Worm (Caenorhabditis elegans) whole organism, L1 larva: ENCODE data around the gene acc-4.

ENCODE experiments used
- C34B4.2 ChIP-seq: sonication (generic microtip); optimal IDR thresholded peaks from 2 replicates; lab custom pipeline; 2017; ENCODE audit warnings: mild to moderate bottlenecking, missing genetic modification characterization, missing compliant biosample characterization
- Y116A8C.19 ChIP-seq: sonication (generic microtip); optimal IDR thresholded peaks from 2 replicates; lab custom pipeline; 2016; ENCODE audit warnings: missing compliant biosample characterization, missing genetic modification characterization, borderline replicate concordance
- alr-1 ChIP-seq: fragments of 200-800 bp; sonication (Bioruptor generic); optimal IDR thresholded peaks from 2 replicates; lab custom pipeline; 2018; ENCODE audit warnings: borderline replicate concordance, mild to moderate bottlenecking, missing genetic modification characterization, missing compliant biosample characterization
- ceh-88 ChIP-seq: fragments of 200-800 bp; sonication (Bioruptor generic); IDR thresholded peaks from 2 replicates; pipeline ENCODE4 v1.3.6; 2022; ENCODE audit warnings: missing genetic modification characterization, missing compliant biosample characterization
- efl-1 ChIP-seq, 4 experiments: fragments of 150-350 bp; optimal IDR thresholded peaks in 3 of 4; peaks in 1 of 4; 1 replicate in 1 of 4; 2 replicates in 3 of 4; lab custom pipeline; 2014; ENCODE audit warnings: missing biosample characterization in 2 of 4, missing genetic modification characterization in 2 of 4, missing genetic modification reagents in 2 of 4
- efl-3 ChIP-seq: fragments of 200-800 bp; sonication (Bioruptor generic); optimal IDR thresholded peaks from 2 replicates; lab custom pipeline; 2018; ENCODE audit warnings: mild to moderate bottlenecking, missing genetic modification characterization, missing compliant biosample characterization
- egl-13 ChIP-seq: sonication (generic microtip); optimal IDR thresholded peaks from 2 replicates; lab custom pipeline; 2016; ENCODE audit warnings: missing genotype, missing genetic modification reagents, missing genetic modification characterization, missing compliant biosample characterization
- ets-5 ChIP-seq: fragments of 200-800 bp; sonication (Bioruptor generic); IDR thresholded peaks from 2 replicates; pipeline ENCODE4 v1.3.6; 2022; ENCODE audit warnings: missing genetic modification characterization, missing compliant biosample characterization
- fkh-8 ChIP-seq: sonication (generic microtip); optimal IDR thresholded peaks from 2 replicates; lab custom pipeline; 2016; ENCODE audit warnings: mild to moderate bottlenecking, missing genetic modification characterization, missing compliant biosample characterization
- fos-1 ChIP-seq: fragments of 150-350 bp; optimal IDR thresholded peaks from 2 replicates; lab custom pipeline; 2014; ENCODE audit warnings: missing biosample characterization, missing genetic modification characterization
- hlh-17 ChIP-seq: fragments of 200-800 bp; sonication (Bioruptor generic); optimal IDR thresholded peaks from 2 replicates; lab custom pipeline; 2018; ENCODE audit warnings: missing genetic modification characterization, mild to moderate bottlenecking, missing compliant biosample characterization, moderate library complexity, borderline replicate concordance
- hlh-4 ChIP-seq: sonication (generic microtip); optimal IDR thresholded peaks from 2 replicates; lab custom pipeline; 2016; ENCODE audit warnings: mild to moderate bottlenecking, missing genetic modification characterization, missing compliant biosample characterization
- irx-1 ChIP-seq: sonication (generic microtip); optimal IDR thresholded peaks from 2 replicates; lab custom pipeline; 2016; ENCODE audit warnings: missing genetic modification characterization, missing compliant biosample characterization
- isw-1 ChIP-seq: fragments of 200-800 bp; sonication (Bioruptor generic); IDR thresholded peaks from 2 replicates; pipeline ENCODE4 v1.3.6; 2022; ENCODE audit warnings: missing genetic modification characterization, missing compliant biosample characterization
- jun-1 ChIP-seq: fragments of 150-350 bp; optimal IDR thresholded peaks from 2 replicates; lab custom pipeline; 2014; ENCODE audit warnings: missing biosample characterization, missing genetic modification reagents, missing genetic modification characterization
- lin-13 ChIP-seq: fragments of 150-350 bp; optimal IDR thresholded peaks from 2 replicates; lab custom pipeline; 2014; ENCODE audit warnings: missing biosample characterization, missing genetic modification reagents, missing genetic modification characterization
- lin-14 ChIP-seq: fragments of 200-800 bp; sonication (Bioruptor generic); optimal IDR thresholded peaks from 2 replicates; lab custom pipeline; 2018; ENCODE audit warnings: mild to moderate bottlenecking, missing genetic modification characterization, moderate library complexity, missing compliant biosample characterization
- lin-35 ChIP-seq, 2 experiments: fragments of 150-350 bp; optimal IDR thresholded peaks; 2 replicates each; lab custom pipeline; 2014; ENCODE audit warnings: missing biosample characterization in 2 of 2, missing genetic modification characterization in 2 of 2, missing genetic modification reagents in 2 of 2
- lin-39 ChIP-seq: fragments of 150-350 bp; optimal IDR thresholded peaks from 2 replicates; lab custom pipeline; 2014; ENCODE audit warnings: missing biosample characterization, missing genetic modification reagents, missing genetic modification characterization
- lsy-2 ChIP-seq, 2 experiments: fragments of 150-350 bp; optimal IDR thresholded peaks; 2 replicates each; lab custom pipeline; 2014; ENCODE audit warnings: missing biosample characterization in 2 of 2, missing genetic modification characterization in 2 of 2
- mab-9 ChIP-seq: fragments of 200-800 bp; sonication (Bioruptor generic); IDR thresholded peaks from 2 replicates; pipeline ENCODE4 v1.3.6; 2022; ENCODE audit warnings: missing genetic modification reagents, missing genetic modification characterization, missing compliant biosample characterization
- mdl-1 ChIP-seq, 2 experiments: fragments of 150-350 bp; optimal IDR thresholded peaks; 2 replicates each; lab custom pipeline; 2014 to 2017; ENCODE audit warnings: missing biosample characterization in 2 of 2, missing genetic modification characterization in 2 of 2, inconsistent platforms in 1 of 2
- nhr-11 ChIP-seq: fragments of 150-350 bp; optimal IDR thresholded peaks from 2 replicates; lab custom pipeline; 2014; ENCODE audit warnings: missing biosample characterization, missing genetic modification characterization
- nhr-20 ChIP-seq: sonication (generic microtip); optimal IDR thresholded peaks from 2 replicates; lab custom pipeline; 2016; ENCODE audit warnings: mild to moderate bottlenecking, missing genetic modification characterization, missing compliant biosample characterization
- nhr-77 ChIP-seq: fragments of 150-350 bp; optimal IDR thresholded peaks from 2 replicates; lab custom pipeline; 2014; ENCODE audit warnings: missing biosample characterization, missing genetic modification characterization
- nhr-84 ChIP-seq: sonication (generic microtip); optimal IDR thresholded peaks from 2 replicates; lab custom pipeline; 2017; ENCODE audit warnings: missing biosample characterization, missing genetic modification characterization
- nhr-85 ChIP-seq: sonication (generic microtip); peaks from one replicate; lab custom pipeline; 2016; ENCODE audit warnings: missing genetic modification characterization, inconsistent platforms, missing compliant biosample characterization
- nhr-90 ChIP-seq: sonication (generic microtip); optimal IDR thresholded peaks from 2 replicates; lab custom pipeline; 2016; ENCODE audit warnings: mild to moderate bottlenecking, missing genetic modification characterization, missing compliant biosample characterization; ENCODE audit not compliant: poor library complexity
- pag-3 ChIP-seq: sonication (generic microtip); optimal IDR thresholded peaks from 2 replicates; lab custom pipeline; 2017; ENCODE audit warnings: missing genetic modification characterization, mild to moderate bottlenecking, missing compliant biosample characterization, antibody characterized with exemption, borderline replicate concordance; ENCODE audit not compliant: insufficient read depth
- pax-3 ChIP-seq: fragments of 200-800 bp; sonication (Bioruptor generic); optimal IDR thresholded peaks from 2 replicates; lab custom pipeline; 2018; ENCODE audit warnings: mild to moderate bottlenecking, missing genetic modification characterization, moderate library complexity, missing compliant biosample characterization
- skn-1 ChIP-seq: fragments of 150-350 bp; optimal IDR thresholded peaks from 2 replicates; lab custom pipeline; 2014; ENCODE audit warnings: missing biosample characterization, missing genetic modification characterization
- snu-23 ChIP-seq: sonication (generic microtip); optimal IDR thresholded peaks from 2 replicates; lab custom pipeline; 2016; ENCODE audit warnings: missing genetic modification characterization, missing compliant biosample characterization
- sox-4 ChIP-seq: sonication (generic microtip); optimal IDR thresholded peaks from 2 replicates; lab custom pipeline; 2016; ENCODE audit warnings: missing genetic modification characterization, missing compliant biosample characterization
- swsn-7 ChIP-seq: sonication (generic microtip); optimal IDR thresholded peaks from 2 replicates; lab custom pipeline; 2016; ENCODE audit warnings: missing genetic modification characterization, missing compliant biosample characterization
- tbx-2 ChIP-seq: sonication (generic microtip); optimal IDR thresholded peaks from 2 replicates; lab custom pipeline; 2016; ENCODE audit warnings: missing genetic modification characterization, missing compliant biosample characterization
- tlp-1 ChIP-seq: fragments of 150-350 bp; optimal IDR thresholded peaks from 2 replicates; lab custom pipeline; 2014; ENCODE audit warnings: missing biosample characterization, missing genetic modification characterization
- unc-30 ChIP-seq: sonication (generic microtip); optimal IDR thresholded peaks from 2 replicates; lab custom pipeline; 2017; ENCODE audit warnings: missing biosample characterization, missing genetic modification characterization
- unc-86 ChIP-seq: sonication (generic microtip); optimal IDR thresholded peaks from 2 replicates; lab custom pipeline; 2016; ENCODE audit warnings: missing genetic modification characterization, missing compliant biosample characterization
- vab-15 ChIP-seq: sonication (generic microtip); optimal IDR thresholded peaks from 2 replicates; lab custom pipeline; 2017; ENCODE audit warnings: missing genotype, mild to moderate bottlenecking, missing genetic modification characterization, missing compliant biosample characterization
- xbp-1 ChIP-seq: sonication (generic microtip); optimal IDR thresholded peaks from 2 replicates; lab custom pipeline; 2016; ENCODE audit warnings: missing genetic modification characterization, missing compliant biosample characterization
- zag-1 ChIP-seq: fragments of 150-350 bp; optimal IDR thresholded peaks from 2 replicates; lab custom pipeline; 2014; ENCODE audit warnings: missing biosample characterization, missing genetic modification characterization
- ztf-11 ChIP-seq, 2 experiments: sonication (generic microtip); optimal IDR thresholded peaks; 2 replicates each; lab custom pipeline; 2016 to 2017; ENCODE audit warnings: missing genetic modification characterization in 2 of 2, missing biosample characterization in 1 of 2, missing compliant biosample characterization in 1 of 2
- ztf-4 ChIP-seq: fragments of 150-350 bp; optimal IDR thresholded peaks from 2 replicates; lab custom pipeline; 2014; ENCODE audit warnings: missing biosample characterization, missing genetic modification characterization

Gene acc-4

DNA sequence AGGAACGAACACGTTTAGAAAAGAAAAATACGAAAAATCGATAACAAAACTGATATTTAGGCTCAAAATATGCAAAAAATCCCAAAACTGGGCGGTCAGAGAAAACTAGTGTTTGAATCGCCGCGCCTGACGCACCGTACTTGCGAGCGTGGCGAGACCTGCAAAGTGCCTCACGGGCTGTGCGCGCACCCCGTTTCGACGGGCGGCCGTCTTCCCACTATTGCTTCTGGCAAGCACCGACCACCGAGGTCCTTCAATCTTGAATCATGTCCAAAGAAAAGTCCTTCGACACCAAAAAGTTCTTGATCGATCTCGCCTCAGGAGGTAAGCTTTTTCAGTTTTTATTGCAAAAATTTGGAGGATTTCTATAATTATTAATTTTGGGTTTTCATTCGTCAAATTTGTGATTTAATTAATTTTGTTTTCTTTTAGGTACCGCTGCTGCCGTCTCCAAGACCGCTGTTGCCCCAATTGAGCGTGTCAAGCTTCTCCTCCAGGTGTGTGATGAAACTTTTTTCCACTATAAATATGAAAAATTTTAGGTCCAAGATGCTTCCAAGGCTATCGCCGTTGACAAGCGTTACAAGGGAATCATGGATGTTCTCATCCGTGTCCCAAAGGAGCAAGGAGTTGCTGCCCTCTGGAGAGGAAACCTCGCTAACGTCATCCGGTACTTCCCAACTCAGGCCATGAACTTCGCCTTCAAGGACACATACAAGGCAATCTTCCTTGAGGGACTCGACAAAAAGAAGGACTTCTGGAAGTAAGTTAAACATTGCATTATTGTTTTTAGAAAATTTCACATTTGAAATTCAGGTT lies 20.8 kb downstream of the acc-4 start, which contains the start of gene ant-1.1 (continued):
- TF ChIP-seq lin-14 (GFP tag; lab: Kevin White, UChicago) (peak; percentile 93), sox-4 (tag; lab: Kevin White, UChicago) (peak; percentile 80), Y116A8C.19 (tag; lab: Kevin White, UChicago) (no peak), isw-1 (GFP tag; lab: Robert Waterston, UW) (peak; percentile 97), mdl-1 (tag; optimal IDR thresholded peaks at IDR 0.05; lab: Kevin White, UChicago) (peak in 1 of 2 experiments; percentile 73), nhr-85 (tag; lab: Kevin White, UChicago) (peak; percentile 96), swsn-7 (tag; lab: Kevin White, UChicago) (peak; percentile 95), nhr-84 (tag; lab: Kevin White, UChicago) (no peak), unc-30 (tag; lab: Kevin White, UChicago) (no peak), efl-1 (optimal IDR thresholded peaks at IDR 0.05; lab: Kevin White, UChicago) (peak; percentile 90 to 99), efl-1 (GFP tag; optimal IDR thresholded peaks at IDR 0.05 in 1 of 2; lab: Kevin White, UChicago) (peak; percentile 98 to 100), efl-3 (GFP tag; lab: Kevin White, UChicago) (peak; percentile 16), xbp-1 (tag; lab: Kevin White, UChicago) (peak; percentile 95), nhr-77 (peak; percentile 94), lsy-2 (tag; optimal IDR thresholded peaks at IDR 0.05; lab: Kevin White, UChicago) (peak; percentile 99), ets-5 (GFP tag; lab: Robert Waterston, UW) (no peak), irx-1 (tag; lab: Kevin White, UChicago) (peak; percentile 77), tbx-2 (tag; lab: Kevin White, UChicago) (peak; percentile 96), C34B4.2 (tag; lab: Kevin White, UChicago) (peak; percentile 100), ztf-4 (tag; lab: Kevin White, UChicago) (peak; percentile 85), lin-39 (tag; lab: Kevin White, UChicago) (peak; percentile 75), vab-15 (tag; lab: Kevin White, UChicago) (peak; percentile 96), nhr-11 (tag; lab: Kevin White, UChicago) (peak; percentile 61), ceh-88 (GFP tag; lab: Robert Waterston, UW) (peak; percentile 92), lin-13 (GFP tag; lab: Kevin White, UChicago) (peak; percentile 96), zag-1 (tag; lab: Kevin White, UChicago) (no peak), unc-86 (tag; lab: Kevin White, UChicago) (peak; percentile 95), tlp-1 (tag; lab: Kevin White, UChicago) (no peak), nhr-90 (tag; lab: Kevin White, UChicago) (peak; percentile 96), fkh-8 (tag; lab: Kevin White, UChicago) (peak; percentile 98), snu-23 (peak; percentile 97), egl-13 (peak; percentile 90), jun-1 (peak; percentile 94), skn-1 (tag; lab: Kevin White, UChicago) (peak; percentile 94), ztf-11 (tag; optimal IDR thresholded peaks at IDR 0.05; lab: Kevin White, UChicago) (peak in 1 of 2 experiments; percentile 87), pax-3 (tag; lab: Kevin White, UChicago) (peak; percentile 96), fos-1 (peak; percentile 72), alr-1 (no peak), mab-9 (GFP tag; lab: Robert Waterston, UW) (peak; percentile 93), lin-35 (GFP tag; optimal IDR thresholded peaks at IDR 0.05; lab: Kevin White, UChicago) (peak; percentile 98), nhr-20 (tag; lab: Kevin White, UChicago) (peak; percentile 95), pag-3 (no peak), hlh-17 (GFP tag; lab: Kevin White, UChicago) (no peak), hlh-4 (tag; lab: Kevin White, UChicago) (peak; percentile 37)
- TF ChIP-seq, all 84 proteins: peak for 66
